Worm (Caenorhabditis elegans) whole organism, L4/young adult: ENCODE results near the gene F45H10.2.

Source experiments
- W03F9.2 ChIP-seq: fragments of 150-350 bp; optimal IDR thresholded peaks from 2 replicates; lab custom pipeline; 2014; ENCODE audit warnings: missing biosample characterization, missing genetic modification characterization
- him-1 ChIP-seq: sonication (generic microtip); optimal IDR thresholded peaks from 2 replicates; lab custom pipeline; 2016; ENCODE audit warnings: missing genotype, missing genetic modification reagents, missing genetic modification characterization, missing compliant biosample characterization

- TF ChIP-seq him-1 (tag; lab: Kevin White, UChicago) (no peak), W03F9.2 (tag; lab: Kevin White, UChicago) (peak; percentile 74)
Observed at ce11 chrII:13447668-13448067, 45.2 kb downstream of the F45H10.2 start.
